Worm (Caenorhabditis elegans) whole organism, L4/young adult: ENCODE measurements around the gene fig-1.

ENCODE experiments used
- W03F9.2 ChIP-seq: fragments of 150-350 bp; optimal IDR thresholded peaks from 2 replicates; lab custom pipeline; 2014; ENCODE audit warnings: missing biosample characterization, missing genetic modification characterization
- dao-5 ChIP-seq: sonication (generic microtip); optimal IDR thresholded peaks from 2 replicates; lab custom pipeline; 2016; ENCODE audit warnings: missing genotype, missing genetic modification characterization, moderate library complexity, missing compliant biosample characterization
- him-1 ChIP-seq: sonication (generic microtip); optimal IDR thresholded peaks from 2 replicates; lab custom pipeline; 2016; ENCODE audit warnings: missing genotype, missing genetic modification reagents, missing genetic modification characterization, missing compliant biosample characterization

fig-1 gene

ce11 chrV:10954832-10955231 is 26.2 kb downstream of the fig-1 start, which contains the start of gene F17C11.6:
Gene F17C11.6 (plus strand): TSS chrV:10955121.
- TF ChIP-seq W03F9.2 (tag; lab: Kevin White, UChicago) (no peak), dao-5 (tag; lab: Kevin White, UChicago) (no peak), him-1 (tag; lab: Kevin White, UChicago) (no peak)

ce11 chrV:10954334-10954733 is 26.7 kb downstream of the fig-1 start, which contains the start of gene clec-221:
Gene clec-221 (minus strand): TSS chrV:10954434.
- TF ChIP-seq him-1 (tag; lab: Kevin White, UChicago) = no peak
- no peak for TF ChIP-seq W03F9.2 (tag; lab: Kevin White, UChicago)
- TF ChIP-seq dao-5 (tag; lab: Kevin White, UChicago) = no peak

- TF ChIP-seq dao-5 (tag; lab: Kevin White, UChicago) (no peak), W03F9.2 (tag; lab: Kevin White, UChicago) (no peak)
Observed at ce11 chrV:10953471-10954155, 27.4 kb downstream of the fig-1 start.

- peak; percentile 62 for TF ChIP-seq W03F9.2 (tag; lab: Kevin White, UChicago)
- no peak for TF ChIP-seq him-1 (tag; lab: Kevin White, UChicago)
Observed at ce11 chrV:10951655-10952278, 29.2 kb downstream of the fig-1 start, which contains the start of gene F17C11.4. Gene F17C11.4 (plus strand): TSS chrV:10951860.

- TF ChIP-seq dao-5 (tag; lab: Kevin White, UChicago) (no peak), him-1 (tag; lab: Kevin White, UChicago) (no peak), W03F9.2 (tag; lab: Kevin White, UChicago) (no peak)
Observed at ce11 chrV:10949511-10949910, 31.5 kb downstream of the fig-1 start, which contains the start of gene col-153. Gene col-153 (plus strand): TSS chrV:10949811.

- no peak for TF ChIP-seq him-1 (tag; lab: Kevin White, UChicago)
- TF ChIP-seq dao-5 (tag; lab: Kevin White, UChicago) = no peak
- TF ChIP-seq W03F9.2 (tag; lab: Kevin White, UChicago) = no peak
Observed at ce11 chrV:10947930-10948329, 33.1 kb downstream of the fig-1 start, which contains the start of gene F17C11.2. Gene F17C11.2 (plus strand): TSS chrV:10948230.

- no peak for TF ChIP-seq W03F9.2 (tag; lab: Kevin White, UChicago)
- no peak for TF ChIP-seq him-1 (tag; lab: Kevin White, UChicago)
- no peak for TF ChIP-seq dao-5 (tag; lab: Kevin White, UChicago)
Observed at ce11 chrV:10947210-10947609, 33.8 kb downstream of the fig-1 start.

ce11 chrV:10944903-10945302 is 36.1 kb downstream of the fig-1 start:
- TF ChIP-seq W03F9.2 (tag; lab: Kevin White, UChicago) (no peak), dao-5 (tag; lab: Kevin White, UChicago) (no peak), him-1 (tag; lab: Kevin White, UChicago) (no peak)

- no peak for TF ChIP-seq W03F9.2 (tag; lab: Kevin White, UChicago)
- no peak for TF ChIP-seq him-1 (tag; lab: Kevin White, UChicago)
Observed at ce11 chrV:10942161-10942560, 38.9 kb downstream of the fig-1 start, which contains the start of gene zip-9. Gene zip-9 (plus strand): TSS chrV:10942461.

- no peak for TF ChIP-seq W03F9.2 (tag; lab: Kevin White, UChicago)
- TF ChIP-seq him-1 (tag; lab: Kevin White, UChicago) = no peak
- no peak for TF ChIP-seq dao-5 (tag; lab: Kevin White, UChicago)
Observed at ce11 chrV:10941150-10941549, 39.9 kb downstream of the fig-1 start, which contains the start of gene F17C11.26. Gene F17C11.26 (plus strand): TSS chrV:10941450.

- TF ChIP-seq him-1 (tag; lab: Kevin White, UChicago) (no peak), W03F9.2 (tag; lab: Kevin White, UChicago) (peak; percentile 19), dao-5 (tag; lab: Kevin White, UChicago) (no peak)
Observed at ce11 chrV:10940571-10940991, 40.4 kb downstream of the fig-1 start.

ce11 chrV:10939990-10940570 is 40.9 kb downstream of the fig-1 start:
- no peak for TF ChIP-seq him-1 (tag; lab: Kevin White, UChicago)
- no peak for TF ChIP-seq dao-5 (tag; lab: Kevin White, UChicago)
- TF ChIP-seq W03F9.2 (tag; lab: Kevin White, UChicago) = no peak

- TF ChIP-seq him-1 (tag; lab: Kevin White, UChicago) = no peak
- no peak for TF ChIP-seq dao-5 (tag; lab: Kevin White, UChicago)
- no peak for TF ChIP-seq W03F9.2 (tag; lab: Kevin White, UChicago)
Observed at ce11 chrV:10938739-10939138, 42.3 kb downstream of the fig-1 start, which contains the start of gene F17C11.11. Gene F17C11.11 (minus strand): TSS chrV:10938817.
